Worm (Caenorhabditis elegans): ENCODE measurements around the gene Y55D5A.1.

Gene Y55D5A.1

DNA sequence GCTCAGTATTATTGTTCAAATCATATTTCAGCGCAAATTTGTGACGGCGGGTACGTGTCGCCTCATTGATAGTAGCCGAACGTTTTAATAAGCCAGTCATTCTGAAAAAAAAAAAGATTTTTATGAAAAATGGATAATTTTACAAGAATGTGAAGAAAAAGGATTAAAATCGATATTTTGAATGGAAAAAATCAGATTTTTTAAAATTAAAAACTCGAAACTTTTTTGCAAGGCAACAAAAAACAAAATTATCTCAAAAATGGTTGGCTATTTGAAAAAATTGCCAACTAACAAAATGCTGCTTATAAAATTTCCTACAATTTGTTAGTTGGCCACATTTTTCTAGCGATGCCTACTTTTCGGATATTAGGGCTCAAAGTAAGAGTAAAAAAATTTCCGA is 7.7 kb downstream of the Y55D5A.1 start, which contains the start of gene Y55D5A.4:
Gene Y55D5A.4 (minus strand): TSS at position 101 of the 400 bp plus-strand sequence.
- TF ChIP-seq K11D2.4 (GFP tag; IDR thresholded peaks at IDR 0.05) (no peak), Y56A3A.18 (GFP tag; IDR thresholded peaks at IDR 0.05) (no peak), him-1 (tag; optimal IDR thresholded peaks at IDR 0.05) (no peak), fkh-3 (tag; optimal IDR thresholded peaks at IDR 0.05) (no peak), ekl-4 (GFP tag; IDR thresholded peaks at IDR 0.05) (no peak), lir-1 (GFP tag; conservative IDR thresholded peaks at IDR 0.05) (no peak), B0336.3 (GFP tag; IDR thresholded peaks at IDR 0.05) (no peak), nfyb-1 (GFP tag; IDR thresholded peaks at IDR 0.05) (no peak), hmg-1.2 (GFP tag; IDR thresholded peaks at IDR 0.05) (no peak), nfya-2 (GFP tag; IDR thresholded peaks at IDR 0.05) (no peak), mel-28 (tag; optimal IDR thresholded peaks at IDR 0.05; ENCODE audit: borderline replicate concordance) (no peak), snpc-1.1 (tag; optimal IDR thresholded peaks at IDR 0.05; ENCODE audit: insufficient read depth) (no peak), athp-1 (tag; optimal IDR thresholded peaks at IDR 0.05) (no peak), hsf-1 (GFP tag; IDR thresholded peaks at IDR 0.05) (no peak), F57A8.1 (GFP tag; optimal IDR thresholded peaks at IDR 0.05) (no peak), ztf-25 (GFP tag; IDR thresholded peaks at IDR 0.05) (no peak)

DNA sequence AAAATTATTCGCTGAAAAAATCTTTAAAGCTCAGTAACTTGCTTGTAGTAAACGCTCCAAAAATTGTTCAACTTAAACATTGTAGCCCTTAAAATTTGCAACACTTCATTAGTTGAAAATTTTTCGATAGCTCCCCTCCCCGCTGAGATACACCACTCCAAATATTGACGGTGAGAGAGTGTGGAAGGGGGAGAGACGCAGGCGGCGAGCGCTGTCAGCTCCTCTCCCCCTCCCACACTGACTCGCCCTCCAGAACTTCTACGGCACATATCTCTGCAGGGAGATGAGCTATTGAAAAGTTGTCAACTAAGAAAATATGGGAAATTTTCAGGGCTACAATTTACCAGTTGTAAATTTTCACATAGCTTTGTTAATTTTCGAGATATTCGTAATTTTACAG is 10.0 kb downstream of the Y55D5A.1 start:
- TF ChIP-seq hmg-1.2 (GFP tag; IDR thresholded peaks at IDR 0.05) (peak; percentile 94), lin-40 (tag; optimal IDR thresholded peaks at IDR 0.05) (no peak), ztf-18 (tag; optimal IDR thresholded peaks at IDR 0.05) (no peak), nhr-80 (tag; optimal IDR thresholded peaks at IDR 0.05) (no peak), ztf-22 (GFP tag; optimal IDR thresholded peaks at IDR 0.05) (no peak), K12H6.12 (tag; optimal IDR thresholded peaks at IDR 0.05) (no peak), zfh-2 (GFP tag; conservative IDR thresholded peaks at IDR 0.05) (peak; percentile 43; the same call in 1 of the 2 replicates)

- TF ChIP-seq ekl-4 (GFP tag; IDR thresholded peaks at IDR 0.05): no peak
- TF ChIP-seq him-1 (tag; optimal IDR thresholded peaks at IDR 0.05): peak; percentile 1
Measured at ce11 chrIII:2993963-2994362, 11.8 kb downstream of the Y55D5A.1 start.

ce11 chrIII:2995288-2995687 is 13.1 kb downstream of the Y55D5A.1 start:
- TF ChIP-seq B0261.1 (tag; optimal IDR thresholded peaks at IDR 0.05) (no peak), mes-4 (tag; optimal IDR thresholded peaks at IDR 0.05) (no peak), pbrm-1 (GFP tag; IDR thresholded peaks at IDR 0.05) (no peak), B0035.1 (tag; optimal IDR thresholded peaks at IDR 0.05) (no peak), nhr-80 (tag; optimal IDR thresholded peaks at IDR 0.05) (no peak), ekl-4 (GFP tag; IDR thresholded peaks at IDR 0.05) (no peak), tlf-1 (GFP tag; optimal IDR thresholded peaks at IDR 0.05) (no peak), F22D6.2 (tag; optimal IDR thresholded peaks at IDR 0.05) (no peak), ZK185.1 (tag; optimal IDR thresholded peaks at IDR 0.05; ENCODE audit: poor library complexity, severe bottlenecking) (no peak), fkh-3 (tag; optimal IDR thresholded peaks at IDR 0.05) (no peak), nhr-27 (tag; optimal IDR thresholded peaks at IDR 0.05) (no peak), F37B4.10 (GFP tag; IDR thresholded peaks at IDR 0.05) (no peak), madf-8 (GFP tag; conservative IDR thresholded peaks at IDR 0.05) (no peak), snpc-1.1 (tag; optimal IDR thresholded peaks at IDR 0.05; ENCODE audit: insufficient read depth) (no peak), attf-6 (GFP tag; IDR thresholded peaks at IDR 0.05) (no peak), pha-4 (tag; optimal IDR thresholded peaks at IDR 0.05) (no peak), mcd-1 (GFP tag; IDR thresholded peaks at IDR 0.05) (no peak), nhr-179 (tag; optimal IDR thresholded peaks at IDR 0.05) (no peak), snpc-3.4 (tag; optimal IDR thresholded peaks at IDR 0.05) (no peak), ceh-79 (tag; optimal IDR thresholded peaks at IDR 0.05) (no peak)
